Fruit fly (Drosophila melanogaster) whole organism, embryonic: ENCODE measurements around the gene Sqor.

Experiments used
- CG1529 ChIP-seq: fragments of 200-800 bp; sonication (Bioruptor generic); optimal IDR thresholded peaks from 3 replicates; lab custom pipeline; 2018; ENCODE audit warnings: missing biosample characterization, missing genetic modification characterization
- Myb ChIP-seq: fragments of 200-800 bp; sonication (Bioruptor generic); optimal IDR thresholded peaks from 2 replicates; lab custom pipeline; 2016; ENCODE audit warnings: missing biosample characterization, missing genetic modification characterization
- abd-A ChIP-seq: fragments of 200-800 bp; sonication (Bioruptor generic); optimal IDR thresholded peaks from 3 replicates; lab custom pipeline; 2019; ENCODE audit warnings: missing biosample characterization, mild to moderate bottlenecking, missing genetic modification characterization, moderate library complexity
- exex ChIP-seq: fragments of 200-800 bp; sonication (Bioruptor generic); optimal IDR thresholded peaks from 4 replicates; lab custom pipeline; 2018; ENCODE audit warnings: missing biosample characterization, mild to moderate bottlenecking, missing genetic modification characterization, moderate library complexity
- jumu ChIP-seq: fragments of 200-800 bp; sonication (Bioruptor generic); optimal IDR thresholded peaks from 3 replicates; lab custom pipeline; 2016; ENCODE audit warnings: missing biosample characterization, missing genetic modification characterization
- lilli ChIP-seq: fragments of 200-800 bp; sonication (Bioruptor generic); optimal IDR thresholded peaks from 3 replicates; lab custom pipeline; 2016; ENCODE audit warnings: missing biosample characterization, missing genetic modification characterization
- seq ChIP-seq: fragments of 200-800 bp; sonication (Bioruptor generic); IDR thresholded peaks from 2 replicates; pipeline ENCODE4 v1.3.6; 2022; ENCODE audit warnings: missing biosample characterization, missing genetic modification characterization
- slbo ChIP-seq: fragments of 200-800 bp; sonication (Bioruptor generic); IDR thresholded peaks from 2 replicates; pipeline ENCODE4 v1.3.6; 2022; ENCODE audit warnings: missing biosample characterization, missing genetic modification characterization

dm6 chr3L:4227164-4227563 is 12.8 kb upstream of the Sqor start, which contains the start of gene CG46460:
- TF ChIP-seq seq (GFP tag; lab: Robert Waterston, UW) = no peak
- no peak for TF ChIP-seq abd-A
- TF ChIP-seq slbo = no peak
- no peak for TF ChIP-seq lilli (GFP tag; lab: Kevin White, UChicago)
- TF ChIP-seq CG1529 (GFP tag; lab: Kevin White, UChicago) = no peak
- no peak for TF ChIP-seq exex (tag; lab: Kevin White, UChicago)
- TF ChIP-seq jumu (GFP tag; lab: Kevin White, UChicago) = no peak
- peak; percentile 6 for TF ChIP-seq Myb
